Fruit fly (Drosophila melanogaster): ENCODE results near the gene CG42523.
A peak's percentile ranks its signal among the peaks of the same experiment; 100 is the strongest.

The CG42523 gene

DNA sequence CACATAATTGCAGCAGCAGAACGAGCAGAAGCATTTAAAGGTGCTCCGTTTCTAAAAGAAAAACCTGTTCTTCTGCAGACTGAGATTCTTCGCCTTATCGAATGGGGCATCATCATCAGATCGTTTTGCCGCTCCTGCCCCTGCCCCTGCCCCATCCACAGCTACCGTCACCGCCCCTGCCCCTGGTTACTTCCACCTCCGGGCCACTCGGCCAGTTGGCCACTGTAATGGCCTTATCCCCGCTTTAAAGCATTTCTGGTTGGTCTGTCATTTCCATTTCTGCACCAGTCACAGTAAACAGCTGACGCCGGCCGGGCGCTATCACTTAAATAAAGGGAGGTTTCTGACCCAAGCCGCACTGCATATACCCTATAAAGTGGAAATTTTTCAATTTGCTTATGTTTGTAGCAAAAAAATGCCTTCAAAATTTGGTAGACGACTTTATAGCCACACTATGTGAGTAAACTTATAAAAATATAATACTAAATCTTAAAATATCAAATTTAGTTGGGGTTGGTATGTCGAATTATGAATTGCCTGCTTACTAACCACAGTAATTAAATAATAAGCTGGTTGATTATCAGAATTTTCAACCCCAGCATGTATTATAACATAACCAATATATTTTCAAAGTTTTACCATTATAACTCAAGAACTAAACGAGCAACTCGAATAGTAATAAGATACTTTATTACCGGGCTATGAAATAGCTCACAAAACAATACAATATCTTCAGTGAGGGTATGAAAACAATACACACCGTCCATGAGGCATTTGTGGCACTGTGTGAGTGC is 48.2 kb downstream of the CG42523 start (continued):
- TF ChIP-seq CG8359 (GFP tag; optimal IDR thresholded peaks at IDR 0.05; ENCODE audit: borderline replicate concordance), result peak; percentile 1
- TF ChIP-seq CG17186 (GFP tag; optimal IDR thresholded peaks at IDR 0.05), result no peak
- TF ChIP-seq CG10209 (GFP tag; optimal IDR thresholded peaks at IDR 0.05), result peak; percentile 82
- peak; percentile 2 for TF ChIP-seq Atf-2 (GFP tag; optimal IDR thresholded peaks at IDR 0.05)
- no peak for TF ChIP-seq fd64A (GFP tag; optimal IDR thresholded peaks at IDR 0.05)
- no peak for TF ChIP-seq CG3995 (GFP tag; optimal IDR thresholded peaks at IDR 0.05)
- peak; percentile 61 for TF ChIP-seq CG3847 (GFP tag; IDR thresholded peaks at IDR 0.05)
- TF ChIP-seq gcm2 (GFP tag; optimal IDR thresholded peaks at IDR 0.05), result no peak
- TF ChIP-seq crol (GFP tag; IDR thresholded peaks at IDR 0.05), result peak; percentile 93
- TF ChIP-seq CG6791 (GFP tag; IDR thresholded peaks at IDR 0.05; ENCODE audit: partially characterized antibody), result no peak
- TF ChIP-seq TFAM (GFP tag; optimal IDR thresholded peaks at IDR 0.05), result no peak
- peak; percentile 9 for TF ChIP-seq Mes4 (GFP tag; optimal IDR thresholded peaks at IDR 0.05)
- TF ChIP-seq pan (optimal IDR thresholded peaks at IDR 0.05), result peak in 1 of 2 experiments; percentile 27
- peak in 1 of 2 experiments; percentile 23 for TF ChIP-seq pan (GFP tag; optimal IDR thresholded peaks at IDR 0.05 in 1 of 2, IDR thresholded peaks at IDR 0.05 in 1 of 2)
- TF ChIP-seq Hr3 (GFP tag; optimal IDR thresholded peaks at IDR 0.05), result peak; percentile 72
- TF ChIP-seq HLHmδ (GFP tag; optimal IDR thresholded peaks at IDR 0.05), result no peak
- no peak for TF ChIP-seq NC2α (GFP tag; optimal IDR thresholded peaks at IDR 0.05)
- TF ChIP-seq MTF-1 (GFP tag; optimal IDR thresholded peaks at IDR 0.05; ENCODE audit: borderline replicate concordance), result no peak
- TF ChIP-seq NFAT (GFP tag; IDR thresholded peaks at IDR 0.05), result no peak
- no peak for TF ChIP-seq Spps (tag; optimal IDR thresholded peaks at IDR 0.05)
- no peak for TF ChIP-seq oc (tag; optimal IDR thresholded peaks at IDR 0.05)
- no peak for TF ChIP-seq Lhr (GFP tag; optimal IDR thresholded peaks at IDR 0.05)
- no peak for TF ChIP-seq CkIIα-i1 (GFP tag; IDR thresholded peaks at IDR 0.05)
- TF ChIP-seq CG2712 (tag; optimal IDR thresholded peaks at IDR 0.05), result peak; percentile 65
- TF ChIP-seq NK7.1 (GFP tag; optimal IDR thresholded peaks at IDR 0.05), result peak; percentile 3
- TF ChIP-seq Ssrp (tag; optimal IDR thresholded peaks at IDR 0.05), result peak; percentile 67
- no peak for TF ChIP-seq CG1024 (GFP tag; IDR thresholded peaks at IDR 0.05)
- peak; percentile 24; the same call in 1 of the 2 replicates for TF ChIP-seq CG17328 (GFP tag; IDR thresholded peaks at IDR 0.05)
- TF ChIP-seq Dll (GFP tag; IDR thresholded peaks at IDR 0.05; ENCODE audit: partially characterized antibody), result no peak
- TF ChIP-seq lola (GFP tag; optimal IDR thresholded peaks at IDR 0.05), result peak in 1 of 3 experiments; percentile 81
- TF ChIP-seq CG15514 (GFP tag; optimal IDR thresholded peaks at IDR 0.05), result peak; percentile 21
- TF ChIP-seq CG6813 (GFP tag; optimal IDR thresholded peaks at IDR 0.05), result peak; percentile 44
- TF ChIP-seq unpg (GFP tag; optimal IDR thresholded peaks at IDR 0.05), result peak; percentile 41
- TF ChIP-seq Sox100B (GFP tag; optimal IDR thresholded peaks at IDR 0.05), result peak; percentile 84
- TF ChIP-seq CG34376 (GFP tag; optimal IDR thresholded peaks at IDR 0.05), result no peak
- no peak for TF ChIP-seq CG11560 (tag; IDR thresholded peaks at IDR 0.05)
- no peak for TF ChIP-seq Dfd (GFP tag; optimal IDR thresholded peaks at IDR 0.05)
- TF ChIP-seq CG2202 (tag; optimal IDR thresholded peaks at IDR 0.05), result peak; percentile 32
- no peak for TF ChIP-seq chinmo (GFP tag; IDR thresholded peaks at IDR 0.05; ENCODE audit: partially characterized antibody)
- TF ChIP-seq CG6654 (GFP tag; optimal IDR thresholded peaks at IDR 0.05), result peak; percentile 15
- no peak for TF ChIP-seq ap (GFP tag; IDR thresholded peaks at IDR 0.05)
- TF ChIP-seq hkb (optimal IDR thresholded peaks at IDR 0.05), result no peak
- peak; percentile 46 for TF ChIP-seq hkb (GFP tag; IDR thresholded peaks at IDR 0.05)
- TF ChIP-seq Dad (GFP tag; optimal IDR thresholded peaks at IDR 0.05), result peak; percentile 9
- TF ChIP-seq tx (GFP tag; optimal IDR thresholded peaks at IDR 0.05), result peak; percentile 24
- TF ChIP-seq CG30020 (tag; optimal IDR thresholded peaks at IDR 0.05), result peak; percentile 24
- TF ChIP-seq shn (GFP tag; optimal IDR thresholded peaks at IDR 0.05), result peak; percentile 50
- TF ChIP-seq Dip3 (GFP tag; optimal IDR thresholded peaks at IDR 0.05), result peak; percentile 19
- peak; percentile 77 for TF ChIP-seq CG12391 (tag; optimal IDR thresholded peaks at IDR 0.05)

Data from whole organism, embryonic.